Worm (Caenorhabditis elegans): ENCODE results near the gene ttm-1.

ttm-1 gene

ce11 chrIII:13002098-13002497, 35.3 kb upstream of the ttm-1 start, which contains the start of gene ZK1010.10 (continued):
- TF ChIP-seq efl-1 (optimal IDR thresholded peaks at IDR 0.05) (peak; percentile 62 to 78), efl-1 (GFP tag; optimal IDR thresholded peaks at IDR 0.05 in 1 of 2) (peak; percentile 40 to 70), unc-130 (tag; optimal IDR thresholded peaks at IDR 0.05) (no peak), C16A3.4 (tag; optimal IDR thresholded peaks at IDR 0.05) (no peak), ces-1 (GFP tag; optimal IDR thresholded peaks at IDR 0.05) (no peak), mdl-1 (tag; optimal IDR thresholded peaks at IDR 0.05) (peak in 1 of 2 experiments; percentile 39), sox-4 (tag; optimal IDR thresholded peaks at IDR 0.05) (no peak), jun-1 (tag; optimal IDR thresholded peaks at IDR 0.05) (peak; percentile 49), irx-1 (tag; optimal IDR thresholded peaks at IDR 0.05) (no peak), nhr-76 (tag; optimal IDR thresholded peaks at IDR 0.05) (no peak), isw-1 (GFP tag; IDR thresholded peaks at IDR 0.05) (peak; percentile 18), aly-2 (tag; optimal IDR thresholded peaks at IDR 0.05) (no peak), Y116A8C.19 (tag; optimal IDR thresholded peaks at IDR 0.05; ENCODE audit: borderline replicate concordance) (no peak), ama-1 (optimal IDR thresholded peaks at IDR 0.05) (no peak), sup-37 (GFP tag; optimal IDR thresholded peaks at IDR 0.05) (no peak), elt-2 (tag; optimal IDR thresholded peaks at IDR 0.05) (no peak), vab-15 (tag; optimal IDR thresholded peaks at IDR 0.05) (no peak), ztf-11 (tag; optimal IDR thresholded peaks at IDR 0.05) (no peak), nhr-19 (GFP tag; conservative IDR thresholded peaks at IDR 0.05) (no peak), nhr-71 (tag; optimal IDR thresholded peaks at IDR 0.05) (no peak), mef-2 (tag; optimal IDR thresholded peaks at IDR 0.05) (no peak), fos-1 (tag; optimal IDR thresholded peaks at IDR 0.05) (peak; percentile 18), hlh-4 (tag; optimal IDR thresholded peaks at IDR 0.05) (no peak), nhr-47 (tag; optimal IDR thresholded peaks at IDR 0.05) (peak; percentile 38), unc-62 (GFP tag; optimal IDR thresholded peaks at IDR 0.05) (no peak), nhr-28 (tag; optimal IDR thresholded peaks at IDR 0.05) (no peak), snpc-4 (tag; optimal IDR thresholded peaks at IDR 0.05) (peak; percentile 4), nhr-20 (tag; optimal IDR thresholded peaks at IDR 0.05) (no peak), xbp-1 (tag; optimal IDR thresholded peaks at IDR 0.05) (no peak), unc-86 (tag; optimal IDR thresholded peaks at IDR 0.05) (no peak), ceh-8 (GFP tag; optimal IDR thresholded peaks at IDR 0.05) (no peak), nhr-11 (tag; optimal IDR thresholded peaks at IDR 0.05) (no peak), swsn-7 (tag; optimal IDR thresholded peaks at IDR 0.05) (peak; percentile 30)

DNA sequence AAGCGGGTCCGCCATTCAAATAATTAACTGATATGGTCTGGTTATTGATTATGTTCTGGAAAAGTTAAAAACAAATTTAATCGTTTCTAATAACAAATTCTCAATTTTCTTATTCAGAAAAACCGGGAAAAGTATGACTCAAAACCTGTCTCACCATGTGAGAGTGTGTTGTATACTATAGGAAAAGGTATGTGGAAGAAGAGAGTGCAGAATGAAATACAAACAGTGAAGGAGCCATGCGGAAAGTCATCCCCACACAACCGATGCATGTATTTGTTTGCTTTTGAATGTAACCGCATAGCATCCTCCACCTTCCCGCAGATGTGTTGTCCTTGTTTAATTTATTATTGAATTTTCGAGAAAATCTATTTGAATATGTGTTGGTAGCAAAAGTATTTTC, 33.7 kb upstream of the ttm-1 start, which contains the start of gene ZK1010.8:
Gene ZK1010.8 (minus strand): TSS at position 214 of the 400 bp plus-strand sequence.
- TF ChIP-seq egl-27 (tag; optimal IDR thresholded peaks at IDR 0.05) (no peak), zip-4 (GFP tag; optimal IDR thresholded peaks at IDR 0.05) (no peak)

DNA sequence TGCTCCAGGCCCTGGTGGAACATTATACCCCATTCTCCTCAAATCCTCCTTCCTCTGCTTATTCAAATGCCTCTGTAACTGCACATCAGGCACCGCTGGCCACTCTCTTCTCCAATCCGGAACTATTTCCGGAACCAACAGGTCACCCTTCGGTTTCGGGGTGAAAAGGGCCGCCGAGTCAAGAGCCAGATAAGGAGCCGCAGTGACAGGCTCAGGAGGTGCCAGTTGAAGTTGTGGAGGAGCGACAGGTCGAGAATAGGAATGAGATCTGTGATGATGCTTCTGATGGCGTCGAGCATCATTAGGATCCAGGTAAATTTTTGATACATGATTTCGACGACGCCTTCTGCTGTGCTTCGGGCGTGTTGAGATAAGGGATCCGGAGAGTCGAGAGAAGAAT, 31.5 kb upstream of the ttm-1 start:
- TF ChIP-seq pag-3 (tag; optimal IDR thresholded peaks at IDR 0.05; ENCODE audit: borderline replicate concordance, insufficient read depth) = no peak
- TF ChIP-seq efl-1 (optimal IDR thresholded peaks at IDR 0.05) = no peak
- peak in 1 of 2 experiments; percentile 26 for TF ChIP-seq efl-1 (GFP tag; optimal IDR thresholded peaks at IDR 0.05 in 1 of 2)

ce11 chrIII:12993607-12994006, 26.8 kb upstream of the ttm-1 start, which contains the start of gene col-97:
TSS of gene col-97 (minus strand) at chrIII:12993707.
- TF ChIP-seq xbp-1 (tag; optimal IDR thresholded peaks at IDR 0.05) (no peak), efl-1 (optimal IDR thresholded peaks at IDR 0.05) (no peak), efl-1 (GFP tag; optimal IDR thresholded peaks at IDR 0.05 in 1 of 2) (peak in 1 of 2 experiments; percentile 49), nhr-71 (tag; optimal IDR thresholded peaks at IDR 0.05) (no peak), C04F5.9 (tag; optimal IDR thresholded peaks at IDR 0.05) (no peak)

Data from whole organism, L1 larva.